Fruit fly (Drosophila melanogaster) whole organism, larva: ENCODE data around the gene CG14282.

Source experiments
- noc ChIP-seq: fragments of 200-800 bp; sonication (Bioruptor generic); optimal IDR thresholded peaks from 3 replicates; lab custom pipeline; 2019; ENCODE audit warnings: missing biosample characterization, mild to moderate bottlenecking, missing genetic modification characterization, moderate library complexity

Gene CG14282

dm6 chr3R:19176700-19177099 lies at the start of gene CG14282:
TSS of gene CG14282 (plus strand) at chr3R:19177000.
- no peak for TF ChIP-seq noc (tag; lab: Kevin White, UChicago)

- TF ChIP-seq noc (tag; lab: Kevin White, UChicago): peak; percentile 42
Observed at dm6 chr3R:19132146-19132833, 44.5 kb upstream of the CG14282 start, which contains the start of gene Cyp12a5. TSS of gene Cyp12a5 (plus strand) at chr3R:19132648.

dm6 chr3R:19134957-19135356 lies 41.8 kb upstream of the CG14282 start, which contains the start of gene Cyp12a4:
TSS of gene Cyp12a4 (plus strand) at chr3R:19135158.
- peak; percentile 51 for TF ChIP-seq noc (tag; lab: Kevin White, UChicago)

- peak; percentile 81 for TF ChIP-seq noc (tag; lab: Kevin White, UChicago)
Observed at dm6 chr3R:19147511-19148239, 29.1 kb upstream of the CG14282 start, which contains the start of gene Ppcs. TSS of gene Ppcs (minus strand) at chr3R:19147910.

dm6 chr3R:19150856-19151651 lies 25.7 kb upstream of the CG14282 start:
- no peak for TF ChIP-seq noc (tag; lab: Kevin White, UChicago)

dm6 chr3R:19151848-19152787 lies 24.7 kb upstream of the CG14282 start:
- TF ChIP-seq noc (tag; lab: Kevin White, UChicago): peak; percentile 83

- TF ChIP-seq noc (tag; lab: Kevin White, UChicago): no peak
Observed at dm6 chr3R:19152835-19153234, 24.0 kb upstream of the CG14282 start.

- peak; percentile 61 for TF ChIP-seq noc (tag; lab: Kevin White, UChicago)
Observed at dm6 chr3R:19153502-19153983, 23.3 kb upstream of the CG14282 start, which contains the start of gene CG5835. TSS of gene CG5835 (minus strand) at chr3R:19153686.

- TF ChIP-seq noc (tag; lab: Kevin White, UChicago): peak; percentile 57
Observed at dm6 chr3R:19156670-19157402, 20.0 kb upstream of the CG14282 start, which contains the start of gene nanos. TSS of gene nanos (plus strand) at chr3R:19157238.

- no peak for TF ChIP-seq noc (tag; lab: Kevin White, UChicago)
Observed at dm6 chr3R:19157997-19158396, 18.8 kb upstream of the CG14282 start.

- no peak for TF ChIP-seq noc (tag; lab: Kevin White, UChicago)
Observed at dm6 chr3R:19159778-19160177, 17.0 kb upstream of the CG14282 start, which contains the start of gene CG11779. TSS of gene CG11779 (minus strand) at chr3R:19159878.

dm6 chr3R:19162135-19162616 lies 14.6 kb upstream of the CG14282 start, which contains the start of the genes CG42359 and Nsun5:
TSS of gene CG42359 (minus strand) at chr3R:19162300.
TSS of gene Nsun5 (minus strand) at chr3R:19162300.
- TF ChIP-seq noc (tag; lab: Kevin White, UChicago): peak; percentile 77
